Worm (Caenorhabditis elegans): Measurements from ENCODE around the gene F13A2.1.

ce11 chrV:4341208-4341607 is 41.0 kb downstream of the F13A2.1 start, which contains the start of gene glrx-3:
- TF ChIP-seq Y53F4B.3 (GFP tag; IDR thresholded peaks at IDR 0.05) (no peak), C17E4.6 (GFP tag; IDR thresholded peaks at IDR 0.05) (no peak), zfh-2 (GFP tag; conservative IDR thresholded peaks at IDR 0.05) (no peak), F33H1.4 (GFP tag; IDR thresholded peaks at IDR 0.05) (no peak), aptf-2 (GFP tag; conservative IDR thresholded peaks at IDR 0.05) (no peak), hlh-26 (GFP tag; conservative IDR thresholded peaks at IDR 0.05) (no peak), F52B5.7 (tag; optimal IDR thresholded peaks at IDR 0.05) (peak; percentile 33), F49E8.2 (tag; optimal IDR thresholded peaks at IDR 0.05; ENCODE audit: insufficient read depth) (no peak), pha-4 (tag; optimal IDR thresholded peaks at IDR 0.05) (no peak), die-1 (tag; optimal IDR thresholded peaks at IDR 0.05) (no peak), tbp1 (GFP tag; optimal IDR thresholded peaks at IDR 0.05) (no peak), ceh-79 (tag; optimal IDR thresholded peaks at IDR 0.05) (no peak), snpc-4 (GFP tag; optimal IDR thresholded peaks at IDR 0.05) (no peak), snpc-4 (tag; optimal IDR thresholded peaks at IDR 0.05) (no peak), ekl-4 (GFP tag; IDR thresholded peaks at IDR 0.05) (no peak)

Measured in whole organism, young adult.